Worm (Caenorhabditis elegans): ENCODE measurements around the gene T25B9.8.

ce11 chrIV:10782014-10782413 lies 14.0 kb upstream of the T25B9.8 start:
- TF ChIP-seq nhr-21 (tag; optimal IDR thresholded peaks at IDR 0.05) (peak; percentile 92), elt-3 (tag; optimal IDR thresholded peaks at IDR 0.05) (no peak), zag-1 (tag; optimal IDR thresholded peaks at IDR 0.05) (no peak), dmd-4 (tag; optimal IDR thresholded peaks at IDR 0.05) (no peak), ama-1 (optimal IDR thresholded peaks at IDR 0.05) (no peak), skn-1 (tag; optimal IDR thresholded peaks at IDR 0.05) (no peak), ceh-82 (tag; optimal IDR thresholded peaks at IDR 0.05) (no peak), fos-1 (tag; optimal IDR thresholded peaks at IDR 0.05) (peak; percentile 41), mab-5 (tag; optimal IDR thresholded peaks at IDR 0.05) (no peak), mbf-1 (tag; optimal IDR thresholded peaks at IDR 0.05) (no peak), aly-2 (tag; optimal IDR thresholded peaks at IDR 0.05) (no peak), lin-39 (tag; optimal IDR thresholded peaks at IDR 0.05) (no peak), nhr-237 (tag; optimal IDR thresholded peaks at IDR 0.05) (no peak)
